Worm (Caenorhabditis elegans) whole organism, mixed stage, embryonic: ENCODE measurements around the gene F21C10.9.

Source experiments
- M03D4.4 ChIP-seq: sonication (generic microtip); optimal IDR thresholded peaks from 2 replicates; lab custom pipeline; 2017; ENCODE audit warnings: mild to moderate bottlenecking, missing genetic modification characterization, missing compliant biosample characterization
- bed-3 ChIP-seq: fragments of 200-800 bp; sonication (Bioruptor generic); optimal IDR thresholded peaks from 3 replicates; lab custom pipeline; 2018; ENCODE audit warnings: mild to moderate bottlenecking, missing genetic modification characterization, moderate library complexity, missing compliant biosample characterization
- blmp-1 ChIP-seq: fragments of 150-350 bp; optimal IDR thresholded peaks from 2 replicates; lab custom pipeline; 2014; ENCODE audit warnings: missing biosample characterization, missing genetic modification characterization
- ceh-39 ChIP-seq: fragments of 150-350 bp; optimal IDR thresholded peaks from 2 replicates; lab custom pipeline; 2014; ENCODE audit warnings: missing biosample characterization, missing genetic modification characterization
- ceh-43 ChIP-seq: fragments of 200-800 bp; sonication (Bioruptor generic); optimal IDR thresholded peaks from 2 replicates; lab custom pipeline; 2018; ENCODE audit warnings: mild to moderate bottlenecking, missing genetic modification characterization, moderate library complexity, missing compliant biosample characterization
- ceh-83 ChIP-seq: fragments of 200-800 bp; sonication (Bioruptor generic); optimal IDR thresholded peaks from 2 replicates; lab custom pipeline; 2018; ENCODE audit warnings: mild to moderate bottlenecking, missing genetic modification characterization, missing compliant biosample characterization
- ces-1 ChIP-seq: fragments of 150-350 bp; optimal IDR thresholded peaks from 2 replicates; lab custom pipeline; 2014; ENCODE audit warnings: missing biosample characterization, missing genetic modification reagents, missing genetic modification characterization
- cnd-1 ChIP-seq: fragments of 200-800 bp; sonication (Bioruptor generic); optimal IDR thresholded peaks from 2 replicates; lab custom pipeline; 2018; ENCODE audit warnings: mild to moderate bottlenecking, missing genetic modification characterization, missing compliant biosample characterization
- elt-1 ChIP-seq: sonication (generic microtip); optimal IDR thresholded peaks from 2 replicates; lab custom pipeline; 2017; ENCODE audit warnings: missing genetic modification characterization, mild to moderate bottlenecking, missing compliant biosample characterization, antibody characterized with exemption, moderate library complexity, borderline replicate concordance; ENCODE audit not compliant: insufficient read depth
- elt-3 ChIP-seq: fragments of 150-350 bp; optimal IDR thresholded peaks from 2 replicates; lab custom pipeline; 2014; ENCODE audit warnings: missing biosample characterization, missing genetic modification characterization
- flh-1 ChIP-seq: fragments of 200-800 bp; sonication (Bioruptor generic); optimal IDR thresholded peaks from 2 replicates; lab custom pipeline; 2018; ENCODE audit warnings: mild to moderate bottlenecking, missing genetic modification characterization, moderate library complexity, missing compliant biosample characterization
- ham-2 ChIP-seq: fragments of 200-800 bp; sonication (Bioruptor generic); optimal IDR thresholded peaks from 2 replicates; lab custom pipeline; 2018; ENCODE audit warnings: mild to moderate bottlenecking, missing genetic modification characterization, missing compliant biosample characterization
- hlh-1 ChIP-seq: fragments of 150-350 bp; optimal IDR thresholded peaks from 2 replicates; lab custom pipeline; 2014; ENCODE audit warnings: missing biosample characterization, missing genetic modification reagents, missing genetic modification characterization
- lin-13 ChIP-seq: fragments of 150-350 bp; optimal IDR thresholded peaks from 2 replicates; lab custom pipeline; 2014; ENCODE audit warnings: missing biosample characterization, missing genetic modification characterization
- lin-32 ChIP-seq: fragments of 200-800 bp; sonication (Bioruptor generic); optimal IDR thresholded peaks from 2 replicates; lab custom pipeline; 2018; ENCODE audit warnings: mild to moderate bottlenecking, missing genetic modification characterization, missing compliant biosample characterization
- lsy-2 ChIP-seq: fragments of 150-350 bp; optimal IDR thresholded peaks from 2 replicates; lab custom pipeline; 2014; ENCODE audit warnings: missing biosample characterization, missing genetic modification characterization
- mab-5 ChIP-seq: fragments of 150-350 bp; optimal IDR thresholded peaks from 2 replicates; lab custom pipeline; 2014; ENCODE audit warnings: missing biosample characterization, missing genetic modification characterization
- mep-1 ChIP-seq: fragments of 150-350 bp; optimal IDR thresholded peaks from 2 replicates; lab custom pipeline; 2017; ENCODE audit warnings: missing biosample characterization, missing genetic modification reagents, missing genetic modification characterization, inconsistent platforms
- nhr-12 ChIP-seq: fragments of 150-350 bp; optimal IDR thresholded peaks from 2 replicates; lab custom pipeline; 2014; ENCODE audit warnings: missing biosample characterization, missing genetic modification characterization
- nhr-2 ChIP-seq: fragments of 150-350 bp; optimal IDR thresholded peaks from 2 replicates; lab custom pipeline; 2014; ENCODE audit warnings: missing biosample characterization, missing genetic modification characterization
- nhr-237 ChIP-seq: fragments of 150-350 bp; optimal IDR thresholded peaks from 2 replicates; lab custom pipeline; 2014; ENCODE audit warnings: missing biosample characterization, missing genetic modification characterization
- nhr-28 ChIP-seq: fragments of 150-350 bp; optimal IDR thresholded peaks from 2 replicates; lab custom pipeline; 2014; ENCODE audit warnings: missing biosample characterization, missing genetic modification characterization
- nhr-76 ChIP-seq: sonication (generic microtip); optimal IDR thresholded peaks from 2 replicates; lab custom pipeline; 2017; ENCODE audit warnings: missing biosample characterization, missing genetic modification characterization
- pha-4 ChIP-seq: fragments of 150-350 bp; optimal IDR thresholded peaks from 2 replicates; lab custom pipeline; 2018; ENCODE audit warnings: missing biosample characterization, missing genetic modification reagents, missing genetic modification characterization
- sem-2 ChIP-seq: fragments of 200-800 bp; sonication (Bioruptor generic); optimal IDR thresholded peaks from 2 replicates; lab custom pipeline; 2018; ENCODE audit warnings: mild to moderate bottlenecking, missing genetic modification characterization, missing compliant biosample characterization
- snpc-4 ChIP-seq: fragments of 150-350 bp; optimal IDR thresholded peaks from 2 replicates; lab custom pipeline; 2014; ENCODE audit warnings: missing biosample characterization, missing genetic modification characterization
- sptf-1 ChIP-seq: sonication (generic microtip); optimal IDR thresholded peaks from 2 replicates; lab custom pipeline; 2017; ENCODE audit warnings: mild to moderate bottlenecking, missing genetic modification characterization, moderate library complexity, missing compliant biosample characterization
- unc-120 ChIP-seq: sonication (generic microtip); optimal IDR thresholded peaks from 2 replicates; lab custom pipeline; 2017; ENCODE audit warnings: missing genetic modification characterization, missing compliant biosample characterization; ENCODE audit not compliant: poor library complexity, severe bottlenecking
- unc-39 ChIP-seq: fragments of 150-350 bp; optimal IDR thresholded peaks from 2 replicates; lab custom pipeline; 2014; ENCODE audit warnings: missing biosample characterization, missing genetic modification characterization
- unc-62 ChIP-seq: fragments of 150-350 bp; optimal IDR thresholded peaks from 2 replicates; lab custom pipeline; 2014; ENCODE audit warnings: missing biosample characterization, missing genetic modification reagents, missing genetic modification characterization
- zip-8 ChIP-seq: fragments of 150-350 bp; optimal IDR thresholded peaks from 2 replicates; lab custom pipeline; 2014; ENCODE audit warnings: missing biosample characterization, missing genetic modification characterization
- ztf-11 ChIP-seq: fragments of 150-350 bp; optimal IDR thresholded peaks from 2 replicates; lab custom pipeline; 2014; ENCODE audit warnings: missing biosample characterization, missing genetic modification characterization

F21C10.9 gene

DNA sequence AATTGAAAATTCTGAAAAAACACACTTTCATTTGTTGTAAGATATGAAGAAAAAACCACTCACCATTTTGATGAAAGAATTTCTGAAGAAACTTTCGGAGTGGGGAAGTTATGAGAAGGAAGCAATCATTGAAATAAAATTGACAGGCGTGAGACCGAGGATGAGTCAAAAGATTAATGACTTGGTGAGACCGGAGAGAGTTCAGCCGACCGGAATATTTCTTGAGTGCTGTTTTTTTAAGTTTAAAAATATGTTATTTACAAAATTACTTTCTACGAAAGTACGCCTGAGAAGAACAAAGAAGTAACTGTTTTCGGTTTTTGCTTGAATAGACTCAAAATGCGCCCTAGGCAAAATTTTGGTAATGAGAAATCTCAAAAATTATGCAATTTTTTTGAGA lies 42.2 kb downstream of the F21C10.9 start, which contains the start of gene C25E10.10:
TSS of gene C25E10.10 (minus strand) at position 101 of the 400 bp plus-strand sequence.
- no peak for TF ChIP-seq unc-39 (tag; lab: Kevin White, UChicago)
- no peak for TF ChIP-seq unc-120 (tag; lab: Kevin White, UChicago)
- TF ChIP-seq unc-62 (GFP tag; lab: Kevin White, UChicago), result no peak
- TF ChIP-seq mep-1 (tag; lab: Kevin White, UChicago), result no peak
- TF ChIP-seq ceh-83 (GFP tag; lab: Kevin White, UChicago), result no peak
- no peak for TF ChIP-seq elt-1 (tag; lab: Kevin White, UChicago)
- no peak for TF ChIP-seq ham-2 (GFP tag; lab: Kevin White, UChicago)
- TF ChIP-seq elt-3, result no peak
- TF ChIP-seq mab-5, result no peak
- TF ChIP-seq sptf-1 (tag; lab: Kevin White, UChicago), result no peak
- no peak for TF ChIP-seq lsy-2 (tag; lab: Kevin White, UChicago)
- no peak for TF ChIP-seq pha-4
- TF ChIP-seq nhr-28 (tag; lab: Kevin White, UChicago), result no peak
- no peak for TF ChIP-seq lin-13
- TF ChIP-seq ztf-11 (tag; lab: Kevin White, UChicago), result no peak
- no peak for TF ChIP-seq bed-3 (GFP tag; lab: Kevin White, UChicago)

DNA sequence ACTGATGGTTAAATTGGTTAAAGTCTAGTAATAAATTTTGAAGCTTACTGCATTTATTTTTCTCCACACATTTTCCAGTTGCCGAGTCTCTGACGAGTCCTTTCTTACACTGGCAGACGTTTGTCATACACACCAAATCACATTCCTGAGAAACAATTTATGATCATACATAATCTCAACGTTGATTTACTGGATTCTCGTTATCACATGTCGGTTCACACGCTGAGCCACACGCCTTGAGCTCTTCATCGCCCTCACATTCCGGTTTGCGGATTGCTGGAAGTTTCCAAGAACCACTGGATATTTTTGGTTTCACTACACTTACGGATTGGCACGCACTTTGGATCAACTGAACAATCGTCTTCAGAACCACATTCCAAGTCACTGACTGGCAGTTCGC lies 42.9 kb downstream of the F21C10.9 start:
- TF ChIP-seq lin-13 (no peak), ceh-39 (no peak), ces-1 (GFP tag; lab: Kevin White, UChicago) (no peak), pha-4 (no peak), nhr-28 (tag; lab: Kevin White, UChicago) (no peak), hlh-1 (tag; lab: Kevin White, UChicago) (no peak), unc-39 (tag; lab: Kevin White, UChicago) (no peak), unc-62 (GFP tag; lab: Kevin White, UChicago) (no peak), unc-120 (tag; lab: Kevin White, UChicago) (no peak), flh-1 (GFP tag; lab: Kevin White, UChicago) (no peak), snpc-4 (tag; lab: Kevin White, UChicago) (no peak), mab-5 (no peak), ham-2 (GFP tag; lab: Kevin White, UChicago) (no peak)
- TF ChIP-seq, all 35 proteins: peak for 0

DNA sequence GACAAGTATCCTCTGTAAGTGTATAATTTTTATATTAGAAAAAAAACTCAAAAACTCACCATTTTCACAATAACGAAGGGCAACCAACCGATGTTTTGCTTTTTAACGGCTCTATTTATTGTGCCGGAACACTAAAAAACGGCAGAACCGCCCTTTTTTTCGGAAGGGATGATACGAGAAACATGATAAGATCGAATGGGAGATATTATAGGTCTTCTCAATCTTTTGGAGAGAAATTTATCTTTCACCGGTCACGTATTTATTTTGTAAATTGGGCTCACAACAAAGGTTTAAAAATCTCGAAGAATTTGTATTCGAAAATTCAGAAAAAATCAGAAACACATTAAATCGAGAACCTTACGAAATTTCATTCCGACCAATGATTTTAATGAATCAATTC lies 43.7 kb downstream of the F21C10.9 start, which contains the start of gene swm-1:
TSS of gene swm-1 (minus strand) at position 101 of the 400 bp plus-strand sequence.
- TF ChIP-seq zip-8 (tag; lab: Kevin White, UChicago) (no peak), unc-120 (tag; lab: Kevin White, UChicago) (no peak), nhr-2 (no peak), blmp-1 (tag; lab: Kevin White, UChicago) (no peak)

DNA sequence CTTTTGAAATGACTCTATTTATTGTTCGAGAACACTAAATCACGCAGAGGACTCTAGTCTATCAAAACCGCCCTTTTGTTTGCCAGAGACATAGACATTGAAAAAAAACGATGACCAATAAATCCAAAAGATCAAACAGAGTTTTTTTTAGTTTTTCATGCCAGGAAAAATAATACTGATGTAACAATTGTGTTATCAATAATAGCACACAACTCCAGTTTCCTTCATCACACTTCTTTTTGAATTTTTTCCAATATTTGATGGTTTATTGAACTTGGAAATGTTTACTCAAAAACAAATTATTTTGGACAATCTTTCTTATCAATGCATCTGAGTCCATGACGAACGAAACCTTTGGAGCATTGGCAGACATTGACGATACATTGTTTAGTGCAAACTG lies 44.5 kb downstream of the F21C10.9 start, which contains the start of gene C25E10.8:
TSS of gene C25E10.8 (minus strand) at position 101 of the 400 bp plus-strand sequence.
- TF ChIP-seq mep-1 (tag; lab: Kevin White, UChicago), result no peak
- TF ChIP-seq lin-32 (GFP tag; lab: Kevin White, UChicago), result no peak
- no peak for TF ChIP-seq lsy-2 (tag; lab: Kevin White, UChicago)
- TF ChIP-seq ceh-83 (GFP tag; lab: Kevin White, UChicago), result no peak
- TF ChIP-seq nhr-12 (tag; lab: Kevin White, UChicago), result no peak
- no peak for TF ChIP-seq unc-120 (tag; lab: Kevin White, UChicago)

DNA sequence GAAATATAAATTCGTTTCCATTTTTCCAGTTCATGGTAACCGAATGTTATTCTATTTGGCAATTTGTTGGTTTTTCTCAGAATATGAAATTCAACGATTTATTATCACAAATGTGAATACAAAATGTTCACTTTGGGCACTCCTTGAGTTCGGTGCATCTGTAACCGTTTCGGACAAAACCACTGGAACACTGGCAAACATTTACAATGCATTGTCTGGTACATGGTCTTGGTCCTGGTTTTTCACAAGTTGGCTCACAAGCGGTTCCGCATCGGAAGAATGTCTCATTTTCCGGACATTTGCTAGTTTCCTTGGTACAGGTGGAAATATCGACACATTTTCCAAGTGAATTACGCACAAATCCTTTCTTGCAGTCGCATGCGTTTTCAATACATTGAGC lies 45.3 kb downstream of the F21C10.9 start:
- TF ChIP-seq sem-2 (GFP tag; lab: Kevin White, UChicago), result no peak
- no peak for TF ChIP-seq elt-1 (tag; lab: Kevin White, UChicago)
- no peak for TF ChIP-seq cnd-1
- no peak for TF ChIP-seq ces-1 (GFP tag; lab: Kevin White, UChicago)
- TF ChIP-seq elt-3, result no peak
- TF ChIP-seq M03D4.4 (tag; lab: Kevin White, UChicago), result no peak
- no peak for TF ChIP-seq sptf-1 (tag; lab: Kevin White, UChicago)
- TF ChIP-seq hlh-1 (tag; lab: Kevin White, UChicago), result no peak
- no peak for TF ChIP-seq mep-1 (tag; lab: Kevin White, UChicago)
- TF ChIP-seq snpc-4 (tag; lab: Kevin White, UChicago), result no peak
- no peak for TF ChIP-seq bed-3 (GFP tag; lab: Kevin White, UChicago)
- TF ChIP-seq nhr-237 (tag; lab: Kevin White, UChicago), result no peak
- TF ChIP-seq ceh-43 (GFP tag; lab: Kevin White, UChicago), result no peak
- no peak for TF ChIP-seq unc-39 (tag; lab: Kevin White, UChicago)
- TF ChIP-seq mab-5, result no peak
- no peak for TF ChIP-seq nhr-76 (tag; lab: Kevin White, UChicago)
